Worm (Caenorhabditis elegans) whole organism, late embryonic: Measurements from ENCODE around the gene C51E3.10.

Experiments
- C08G9.2 ChIP-seq: sonication (generic microtip); optimal IDR thresholded peaks from 2 replicates; lab custom pipeline; 2016; ENCODE audit warnings: mild to moderate bottlenecking, missing genetic modification characterization, moderate library complexity, missing compliant biosample characterization
- F13H6.1 ChIP-seq: sonication (generic microtip); optimal IDR thresholded peaks from 2 replicates; lab custom pipeline; 2016; ENCODE audit warnings: missing genetic modification characterization, missing compliant biosample characterization
- K02D7.2 ChIP-seq: sonication (generic microtip); optimal IDR thresholded peaks from 2 replicates; lab custom pipeline; 2017; ENCODE audit warnings: mild to moderate bottlenecking, missing genetic modification characterization, missing compliant biosample characterization
- K09A11.1 ChIP-seq: sonication (generic microtip); optimal IDR thresholded peaks from 2 replicates; lab custom pipeline; 2017; ENCODE audit warnings: antibody characterized with exemption, mild to moderate bottlenecking, missing genetic modification characterization, missing compliant biosample characterization; ENCODE audit not compliant: insufficient read depth
- T23F11.4 ChIP-seq: fragments of 200-800 bp; sonication (Bioruptor generic); optimal IDR thresholded peaks from 2 replicates; lab custom pipeline; 2018; ENCODE audit warnings: mild to moderate bottlenecking, missing genetic modification characterization, missing compliant biosample characterization
- ahr-1 ChIP-seq: sonication (generic microtip); optimal IDR thresholded peaks from 2 replicates; lab custom pipeline; 2016; ENCODE audit warnings: missing genetic modification characterization, missing compliant biosample characterization
- ceh-14 ChIP-seq: sonication (generic microtip); optimal IDR thresholded peaks from 2 replicates; lab custom pipeline; 2016; ENCODE audit warnings: missing genotype, missing genetic modification characterization, missing compliant biosample characterization
- ceh-18 ChIP-seq: sonication (generic microtip); optimal IDR thresholded peaks from 2 replicates; lab custom pipeline; 2016; ENCODE audit warnings: missing genetic modification characterization, missing compliant biosample characterization
- ceh-19 ChIP-seq: fragments of 200-800 bp; sonication (Bioruptor generic); optimal IDR thresholded peaks from 2 replicates; lab custom pipeline; 2018; ENCODE audit warnings: mild to moderate bottlenecking, missing genetic modification characterization, missing compliant biosample characterization
- ceh-2 ChIP-seq: sonication (generic microtip); optimal IDR thresholded peaks from 2 replicates; lab custom pipeline; 2016; ENCODE audit warnings: missing genotype, missing genetic modification characterization, missing compliant biosample characterization
- ceh-22 ChIP-seq: sonication (generic microtip); optimal IDR thresholded peaks from 2 replicates; lab custom pipeline; 2017; ENCODE audit warnings: missing biosample characterization, missing genetic modification characterization
- ceh-24 ChIP-seq: sonication (generic microtip); optimal IDR thresholded peaks from 2 replicates; lab custom pipeline; 2016; ENCODE audit warnings: mild to moderate bottlenecking, missing genetic modification characterization, missing compliant biosample characterization
- ceh-30 ChIP-seq: fragments of 150-350 bp; optimal IDR thresholded peaks from 2 replicates; lab custom pipeline; 2014; ENCODE audit warnings: missing biosample characterization, missing genetic modification characterization
- ceh-31 ChIP-seq: sonication (generic microtip); optimal IDR thresholded peaks from 2 replicates; lab custom pipeline; 2016; ENCODE audit warnings: missing genetic modification characterization, missing compliant biosample characterization
- ceh-34 ChIP-seq: sonication (generic microtip); optimal IDR thresholded peaks from 2 replicates; lab custom pipeline; 2016; ENCODE audit warnings: mild to moderate bottlenecking, missing genetic modification characterization, missing compliant biosample characterization
- ceh-48 ChIP-seq: sonication (generic microtip); optimal IDR thresholded peaks from 2 replicates; lab custom pipeline; 2016; ENCODE audit warnings: missing genetic modification characterization, inconsistent platforms, missing compliant biosample characterization
- ceh-6 ChIP-seq: fragments of 200-800 bp; sonication (Bioruptor generic); optimal IDR thresholded peaks from 2 replicates; lab custom pipeline; 2018; ENCODE audit warnings: mild to moderate bottlenecking, missing genetic modification characterization, missing compliant biosample characterization
- elt-2 ChIP-seq: sonication (generic microtip); optimal IDR thresholded peaks from 2 replicates; lab custom pipeline; 2016; ENCODE audit warnings: missing genetic modification reagents, missing genetic modification characterization, missing compliant biosample characterization
- ets-4 ChIP-seq: sonication (generic microtip); optimal IDR thresholded peaks from 2 replicates; lab custom pipeline; 2016; ENCODE audit warnings: missing genetic modification characterization, missing compliant biosample characterization
- eyg-1 ChIP-seq: sonication (generic microtip); optimal IDR thresholded peaks from 2 replicates; lab custom pipeline; 2016; ENCODE audit warnings: missing genotype, missing genetic modification characterization, missing compliant biosample characterization
- fax-1 ChIP-seq: sonication (generic microtip); optimal IDR thresholded peaks from 2 replicates; lab custom pipeline; 2016; ENCODE audit warnings: missing genotype, missing genetic modification characterization, missing compliant biosample characterization
- fkh-6 ChIP-seq: sonication (generic microtip); optimal IDR thresholded peaks from 2 replicates; lab custom pipeline; 2016; ENCODE audit warnings: missing genetic modification characterization, missing compliant biosample characterization
- hlh-13 ChIP-seq: fragments of 200-800 bp; sonication (Bioruptor generic); optimal IDR thresholded peaks from 2 replicates; lab custom pipeline; 2018; ENCODE audit warnings: mild to moderate bottlenecking, missing genetic modification characterization, missing compliant biosample characterization
- hlh-8 ChIP-seq: sonication (generic microtip); optimal IDR thresholded peaks from 2 replicates; lab custom pipeline; 2016; ENCODE audit warnings: missing genotype, missing genetic modification characterization, missing compliant biosample characterization
- lim-6 ChIP-seq: sonication (generic microtip); optimal IDR thresholded peaks from 2 replicates; lab custom pipeline; 2016; ENCODE audit warnings: missing genetic modification characterization, missing compliant biosample characterization
- lin-11 ChIP-seq: fragments of 200-800 bp; sonication (Bioruptor generic); optimal IDR thresholded peaks from 2 replicates; lab custom pipeline; 2018; ENCODE audit warnings: mild to moderate bottlenecking, missing genetic modification characterization, missing compliant biosample characterization
- mec-3 ChIP-seq: sonication (generic microtip); optimal IDR thresholded peaks from 2 replicates; lab custom pipeline; 2016; ENCODE audit warnings: borderline replicate concordance, missing genetic modification characterization, missing compliant biosample characterization
- nfya-1 ChIP-seq: sonication (generic microtip); optimal IDR thresholded peaks from 2 replicates; lab custom pipeline; 2017; ENCODE audit warnings: missing genetic modification characterization, mild to moderate bottlenecking, missing compliant biosample characterization, antibody characterized with exemption, moderate library complexity
- nhr-11 ChIP-seq: fragments of 150-350 bp; optimal IDR thresholded peaks from 2 replicates; lab custom pipeline; 2014; ENCODE audit warnings: missing biosample characterization, missing genetic modification characterization
- nhr-232 ChIP-seq: sonication (generic microtip); optimal IDR thresholded peaks from 2 replicates; lab custom pipeline; 2016; ENCODE audit warnings: missing genetic modification characterization, missing compliant biosample characterization
- npax-4 ChIP-seq: sonication (generic microtip); optimal IDR thresholded peaks from 2 replicates; lab custom pipeline; 2016; ENCODE audit warnings: missing genetic modification characterization, missing compliant biosample characterization
- odd-2 ChIP-seq: sonication (generic microtip); optimal IDR thresholded peaks from 2 replicates; lab custom pipeline; 2017; ENCODE audit warnings: antibody characterized with exemption, mild to moderate bottlenecking, missing genetic modification characterization, missing compliant biosample characterization
- pat-9 ChIP-seq: fragments of 200-800 bp; sonication (Bioruptor generic); optimal IDR thresholded peaks from 2 replicates; lab custom pipeline; 2018; ENCODE audit warnings: mild to moderate bottlenecking, missing genetic modification characterization, moderate library complexity, missing compliant biosample characterization
- pha-2 ChIP-seq: sonication (generic microtip); optimal IDR thresholded peaks from 2 replicates; lab custom pipeline; 2017; ENCODE audit warnings: mild to moderate bottlenecking, missing genetic modification characterization, missing compliant biosample characterization
- pqm-1 ChIP-seq: sonication (generic microtip); optimal IDR thresholded peaks from 2 replicates; lab custom pipeline; 2016; ENCODE audit warnings: missing genetic modification characterization, missing compliant biosample characterization
- pros-1 ChIP-seq: fragments of 150-350 bp; optimal IDR thresholded peaks from 2 replicates; lab custom pipeline; 2014; ENCODE audit warnings: missing biosample characterization, missing genetic modification reagents, missing genetic modification characterization
- ref-2 ChIP-seq: sonication (generic microtip); optimal IDR thresholded peaks from 2 replicates; lab custom pipeline; 2016; ENCODE audit warnings: missing genetic modification characterization, missing compliant biosample characterization
- rnt-1 ChIP-seq: sonication (generic microtip); optimal IDR thresholded peaks from 2 replicates; lab custom pipeline; 2016; ENCODE audit warnings: missing genetic modification characterization, missing compliant biosample characterization
- sdc-2 ChIP-seq: sonication (generic microtip); optimal IDR thresholded peaks from 2 replicates; lab custom pipeline; 2016; ENCODE audit warnings: missing genotype, missing genetic modification characterization, missing compliant biosample characterization
- sox-4 ChIP-seq: sonication (generic microtip); optimal IDR thresholded peaks from 2 replicates; lab custom pipeline; 2017; ENCODE audit warnings: mild to moderate bottlenecking, missing genetic modification characterization, inconsistent platforms, missing compliant biosample characterization
- tbx-2 ChIP-seq: sonication (generic microtip); optimal IDR thresholded peaks from 2 replicates; lab custom pipeline; 2016; ENCODE audit warnings: missing genetic modification characterization, missing compliant biosample characterization
- tbx-7 ChIP-seq: sonication (generic microtip); optimal IDR thresholded peaks from 2 replicates; lab custom pipeline; 2016; ENCODE audit warnings: missing genotype, missing genetic modification characterization, missing compliant biosample characterization
- unc-3 ChIP-seq, 2 experiments: fragments of 200-800 bp in 1 of 2; sonication (Bioruptor generic) in 1 of 2; sonication (generic microtip) in 1 of 2; conservative IDR thresholded peaks in 1 of 2; optimal IDR thresholded peaks in 1 of 2; 2 replicates each; pipeline versions ENCODE4 v1.3.6 to Lab custom; 2016 to 2022; ENCODE audit warnings: missing compliant biosample characterization in 2 of 2, missing genetic modification characterization in 2 of 2, missing genetic modification reagents in 1 of 2
- unc-42 ChIP-seq: sonication (generic microtip); optimal IDR thresholded peaks from 2 replicates; lab custom pipeline; 2016; ENCODE audit warnings: missing genotype, missing genetic modification characterization, missing compliant biosample characterization
- unc-55 ChIP-seq: sonication (generic microtip); optimal IDR thresholded peaks from 2 replicates; lab custom pipeline; 2017; ENCODE audit warnings: missing biosample characterization, missing genetic modification reagents, missing genetic modification characterization
- unc-86 ChIP-seq: sonication (generic microtip); optimal IDR thresholded peaks from 2 replicates; lab custom pipeline; 2016; ENCODE audit warnings: missing genetic modification characterization, missing compliant biosample characterization
- zip-5 ChIP-seq: sonication (generic microtip); optimal IDR thresholded peaks from 2 replicates; lab custom pipeline; 2016; ENCODE audit warnings: missing genetic modification characterization, missing compliant biosample characterization
- ztf-16 ChIP-seq: sonication (generic microtip); optimal IDR thresholded peaks from 2 replicates; lab custom pipeline; 2017; ENCODE audit warnings: missing genetic modification characterization, missing compliant biosample characterization

C51E3.10 gene

ce11 chrV:10178166-10178565 is 17.2 kb upstream of the C51E3.10 start:
- TF ChIP-seq ceh-48 (tag; lab: Kevin White, UChicago) (peak; percentile 37), ceh-31 (tag; lab: Kevin White, UChicago) (peak; percentile 94), ceh-30 (tag; lab: Kevin White, UChicago) (no peak), pat-9 (tag; lab: Kevin White, UChicago) (no peak), unc-42 (tag; lab: Kevin White, UChicago) (peak; percentile 19), npax-4 (tag; lab: Kevin White, UChicago) (no peak), fax-1 (peak; percentile 39), ceh-2 (tag; lab: Kevin White, UChicago) (peak; percentile 63), C08G9.2 (tag; lab: Kevin White, UChicago) (peak; percentile 77), ref-2 (tag; lab: Kevin White, UChicago) (peak; percentile 85), pha-2 (tag; lab: Kevin White, UChicago) (no peak), tbx-7 (tag; lab: Kevin White, UChicago) (peak; percentile 71), hlh-8 (peak; percentile 52), nhr-232 (tag; lab: Kevin White, UChicago) (no peak), zip-5 (tag; lab: Kevin White, UChicago) (peak; percentile 52), odd-2 (no peak), hlh-13 (GFP tag; lab: Kevin White, UChicago) (no peak), ahr-1 (tag; lab: Kevin White, UChicago) (peak; percentile 49), ceh-24 (tag; lab: Kevin White, UChicago) (no peak), sdc-2 (tag; lab: Kevin White, UChicago) (peak; percentile 23), ceh-18 (tag; lab: Kevin White, UChicago) (peak; percentile 54), ceh-34 (tag; lab: Kevin White, UChicago) (peak; percentile 67), rnt-1 (tag; lab: Kevin White, UChicago) (peak; percentile 22), elt-2 (peak; percentile 54), ets-4 (peak; percentile 73), ceh-14 (tag; lab: Kevin White, UChicago) (peak; percentile 79), F13H6.1 (peak; percentile 67), K09A11.1 (tag; lab: Kevin White, UChicago) (no peak), pqm-1 (no peak), tbx-2 (tag; lab: Kevin White, UChicago) (peak; percentile 75), nfya-1 (tag; lab: Kevin White, UChicago) (peak; percentile 31), unc-55 (GFP tag; lab: Kevin White, UChicago) (no peak)

ce11 chrV:10174632-10175075 is 13.7 kb upstream of the C51E3.10 start:
- TF ChIP-seq ceh-34 (tag; lab: Kevin White, UChicago), result peak; percentile 24
- no peak for TF ChIP-seq unc-86 (tag; lab: Kevin White, UChicago)
- no peak for TF ChIP-seq sdc-2 (tag; lab: Kevin White, UChicago)
- peak; percentile 83 for TF ChIP-seq ceh-14 (tag; lab: Kevin White, UChicago)
- TF ChIP-seq ceh-18 (tag; lab: Kevin White, UChicago), result peak; percentile 41
- TF ChIP-seq nhr-11 (tag; lab: Kevin White, UChicago), result no peak
- no peak for TF ChIP-seq lin-11
- TF ChIP-seq npax-4 (tag; lab: Kevin White, UChicago), result no peak
- TF ChIP-seq ceh-6, result no peak
- no peak for TF ChIP-seq ets-4
- no peak for TF ChIP-seq elt-2
- no peak for TF ChIP-seq mec-3 (tag; lab: Kevin White, UChicago)
- TF ChIP-seq eyg-1 (tag; lab: Kevin White, UChicago), result no peak
- TF ChIP-seq F13H6.1, result no peak
- no peak for TF ChIP-seq pros-1 (tag; lab: Kevin White, UChicago)
- no peak for TF ChIP-seq zip-5 (tag; lab: Kevin White, UChicago)
- no peak for TF ChIP-seq ztf-16 (tag; lab: Kevin White, UChicago)
- no peak for TF ChIP-seq K02D7.2 (tag; lab: Kevin White, UChicago)
- TF ChIP-seq tbx-2 (tag; lab: Kevin White, UChicago), result peak; percentile 37
- TF ChIP-seq unc-3 (GFP tag; conservative IDR thresholded peaks at IDR 0.05; lab: Robert Waterston, UW), result no peak
- TF ChIP-seq unc-3 (tag; optimal IDR thresholded peaks at IDR 0.05; lab: Kevin White, UChicago), result peak; percentile 32
- TF ChIP-seq hlh-8, result no peak
- TF ChIP-seq hlh-13 (GFP tag; lab: Kevin White, UChicago), result no peak
- no peak for TF ChIP-seq lim-6
- TF ChIP-seq pha-2 (tag; lab: Kevin White, UChicago), result no peak
- TF ChIP-seq nhr-232 (tag; lab: Kevin White, UChicago), result no peak
- TF ChIP-seq ceh-19, result peak; percentile 31
- TF ChIP-seq C08G9.2 (tag; lab: Kevin White, UChicago), result no peak
- no peak for TF ChIP-seq ahr-1 (tag; lab: Kevin White, UChicago)
- no peak for TF ChIP-seq fkh-6 (tag; lab: Kevin White, UChicago)
- TF ChIP-seq ceh-22, result no peak
- TF ChIP-seq unc-42 (tag; lab: Kevin White, UChicago), result peak; percentile 96
- peak; percentile 96 for TF ChIP-seq nfya-1 (tag; lab: Kevin White, UChicago)
- TF ChIP-seq sox-4, result no peak
- no peak for TF ChIP-seq rnt-1 (tag; lab: Kevin White, UChicago)
- no peak for TF ChIP-seq T23F11.4 (GFP tag; lab: Kevin White, UChicago)
